Fruit fly (Drosophila melanogaster) ovary, adult (tissue): ENCODE data around the gene CG42813.

Source experiments
- CG17801 ChIP-seq: fragments of 200-800 bp; optimal IDR thresholded peaks from 2 replicates; lab custom pipeline; 2019; ENCODE audit warnings: missing biosample characterization, mild to moderate bottlenecking, missing genetic modification characterization, moderate library complexity; ENCODE audit not compliant: partially characterized antibody

Gene CG42813

dm6 chr3R:27218814-27219213 lies 9.5 kb downstream of the CG42813 start:
- TF ChIP-seq CG17801 (GFP tag; lab: Kevin White, UChicago) = no peak

DNA sequence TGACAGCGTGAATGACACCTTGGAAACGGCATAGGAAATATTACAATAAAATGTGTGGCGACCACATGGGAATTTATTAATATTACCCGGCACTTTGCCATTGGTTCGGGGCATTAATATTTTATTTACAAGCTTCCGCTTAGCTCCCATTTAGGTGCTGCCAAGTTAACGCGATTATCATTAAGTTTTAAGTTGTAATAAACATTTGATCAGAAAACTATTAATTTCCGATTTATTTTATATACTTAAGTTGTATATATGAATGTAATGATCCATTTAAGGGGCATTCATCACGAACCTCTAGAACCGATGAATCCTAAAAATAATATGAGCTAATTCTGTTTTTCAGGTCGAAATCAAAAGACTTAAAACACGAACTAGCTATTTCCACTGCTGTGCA lies 10.1 kb downstream of the CG42813 start:
- no peak for TF ChIP-seq CG17801 (GFP tag; lab: Kevin White, UChicago)

dm6 chr3R:27217465-27218059 lies 10.8 kb downstream of the CG42813 start:
- no peak for TF ChIP-seq CG17801 (GFP tag; lab: Kevin White, UChicago)

DNA sequence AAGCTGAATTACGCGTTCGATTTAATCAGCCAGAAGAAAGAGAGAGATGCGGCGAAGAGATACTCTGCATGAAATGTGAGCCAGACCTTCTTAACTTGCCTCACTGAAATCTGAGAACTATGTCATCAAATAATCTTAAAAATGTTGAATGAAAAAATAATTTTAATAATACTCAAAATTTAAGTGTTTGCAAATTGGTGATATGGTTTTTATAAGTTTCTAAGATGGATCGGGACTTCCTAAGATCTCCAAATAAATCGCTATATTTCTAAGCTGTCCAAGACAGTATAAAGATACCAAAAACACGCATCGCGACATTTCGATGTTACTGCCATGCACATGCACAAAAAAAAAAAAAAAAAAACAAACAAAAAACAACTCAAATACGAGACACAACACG lies 13.4 kb downstream of the CG42813 start:
- TF ChIP-seq CG17801 (GFP tag; lab: Kevin White, UChicago) = no peak

DNA sequence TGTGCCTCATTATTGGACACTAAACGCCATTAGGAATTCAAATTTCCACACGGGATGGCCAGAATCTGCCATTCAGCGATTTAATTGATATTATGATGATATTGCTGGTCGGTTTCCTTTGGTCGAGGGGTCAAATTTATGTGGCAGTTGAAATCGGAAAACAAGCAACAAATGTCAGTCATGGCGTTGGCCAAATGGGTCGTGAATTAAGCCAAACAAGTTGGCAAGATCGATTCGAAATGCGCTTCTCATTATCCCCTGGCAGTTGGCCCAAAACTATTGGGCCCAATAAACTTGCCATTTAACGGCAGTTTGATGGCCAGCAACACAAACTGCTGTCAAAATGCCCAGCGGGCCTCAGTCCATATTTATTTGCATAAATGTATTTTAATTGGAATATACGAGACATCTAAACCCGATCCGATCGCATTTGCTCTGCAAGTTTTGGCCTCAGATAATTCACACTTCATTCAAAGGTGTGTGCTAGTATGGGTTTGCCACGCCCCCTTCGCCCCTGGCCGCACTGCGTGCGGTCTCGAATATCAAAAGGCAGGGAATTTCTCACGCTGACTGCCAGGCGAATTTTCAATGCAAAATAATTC lies 15.3 kb downstream of the CG42813 start:
- TF ChIP-seq CG17801 (GFP tag; lab: Kevin White, UChicago) = no peak

- TF ChIP-seq CG17801 (GFP tag; lab: Kevin White, UChicago) = no peak
These were observed 18.6 kb downstream of the CG42813 start for dm6 chr3R:27209561-27210275.

DNA sequence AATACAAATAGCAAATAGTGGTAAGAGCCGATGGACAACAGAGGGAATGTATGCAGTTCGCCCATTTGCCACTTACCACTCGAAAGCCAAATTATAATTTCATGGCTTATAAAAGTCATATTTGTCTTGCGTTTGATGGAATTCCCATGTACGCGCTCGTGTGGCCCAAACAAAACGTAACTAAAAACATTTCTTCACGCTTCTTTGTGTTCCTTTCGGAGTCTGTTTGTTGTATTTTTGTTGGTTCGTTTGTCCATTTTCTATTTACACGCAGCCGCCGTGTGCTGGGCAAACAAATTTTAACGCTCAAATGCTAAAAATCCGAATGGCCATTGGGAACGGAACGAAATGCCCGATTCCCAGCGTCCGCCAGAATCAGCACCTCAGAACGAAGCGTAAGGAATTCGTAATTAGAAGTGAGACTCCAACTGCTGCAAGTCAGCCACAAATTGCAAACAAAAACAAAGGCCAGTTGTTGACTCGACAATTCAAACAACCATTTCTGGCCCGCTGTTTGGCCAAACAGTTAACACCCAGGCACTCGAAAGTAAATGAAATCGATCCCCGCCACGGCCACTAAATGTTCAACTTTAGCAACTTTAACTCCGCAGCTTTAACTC lies 19.5 kb downstream of the CG42813 start:
- no peak for TF ChIP-seq CG17801 (GFP tag; lab: Kevin White, UChicago)

dm6 chr3R:27204694-27205414 lies 23.5 kb downstream of the CG42813 start:
- no peak for TF ChIP-seq CG17801 (GFP tag; lab: Kevin White, UChicago)

- TF ChIP-seq CG17801 (GFP tag; lab: Kevin White, UChicago) = no peak
These were observed 24.5 kb downstream of the CG42813 start for dm6 chr3R:27203856-27204255.

- no peak for TF ChIP-seq CG17801 (GFP tag; lab: Kevin White, UChicago)
These were observed 26.0 kb downstream of the CG42813 start for dm6 chr3R:27202330-27202729.

dm6 chr3R:27201538-27202281 lies 26.7 kb downstream of the CG42813 start:
- TF ChIP-seq CG17801 (GFP tag; lab: Kevin White, UChicago) = no peak

DNA sequence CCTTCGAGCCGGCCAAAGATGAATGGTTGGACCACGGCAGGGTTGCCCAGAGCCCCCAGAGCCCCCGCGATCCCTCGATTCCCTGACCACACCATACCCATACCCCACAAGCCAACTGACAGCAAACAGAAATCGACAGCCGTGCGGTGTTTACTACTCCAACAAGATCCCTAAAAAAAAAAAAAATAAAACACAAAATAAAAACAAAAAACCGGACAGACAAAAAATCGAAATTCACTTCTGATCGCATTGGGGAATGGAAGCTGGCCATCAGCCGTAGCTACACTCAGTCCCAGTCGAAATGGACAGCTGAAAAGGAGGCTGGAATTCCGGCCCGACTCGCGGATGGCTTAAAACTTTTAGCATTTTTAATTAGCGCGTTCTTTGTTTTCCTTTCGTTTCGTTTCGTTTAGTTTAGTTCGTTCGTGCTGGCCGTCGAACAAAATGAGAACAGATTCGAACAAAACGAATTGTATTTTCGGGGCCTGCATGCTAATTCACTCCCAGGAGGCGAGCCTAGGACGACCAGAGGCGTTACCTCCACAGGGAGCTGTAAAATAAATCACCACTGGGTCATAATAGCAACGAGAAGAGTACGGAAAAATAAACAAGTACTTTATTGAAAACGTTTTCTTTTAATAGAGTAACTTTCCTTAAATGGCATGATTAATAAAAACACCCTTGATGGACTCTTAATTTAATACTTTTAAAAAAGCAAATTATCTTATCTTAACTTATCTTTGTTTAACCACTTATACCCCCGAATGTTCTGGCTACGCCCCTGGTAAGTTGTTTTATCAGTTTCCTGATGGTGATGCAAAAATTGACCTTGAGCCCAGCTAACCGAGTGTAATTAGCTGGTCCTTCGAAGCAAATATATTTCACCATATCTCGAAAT lies 29.2 kb downstream of the CG42813 start:
- no peak for TF ChIP-seq CG17801 (GFP tag; lab: Kevin White, UChicago)

- TF ChIP-seq CG17801 (GFP tag; lab: Kevin White, UChicago) = no peak
These were observed 30.8 kb downstream of the CG42813 start for dm6 chr3R:27197581-27197980.
